Fruit fly (Drosophila melanogaster) whole organism, embryonic: Measurements from ENCODE around the gene CG12012.
A peak's percentile ranks its signal among the peaks of the same experiment; 100 is the strongest.

ENCODE experiments used
- ATbp ChIP-seq: fragments of 200-800 bp; sonication (Bioruptor generic); optimal IDR thresholded peaks from 2 replicates; lab custom pipeline; 2017; ENCODE audit warnings: missing biosample characterization, mild to moderate bottlenecking, missing genetic modification characterization, missing genetic modification reagents
- Bdp1 ChIP-seq: fragments of 200-800 bp; sonication (Bioruptor generic); optimal IDR thresholded peaks from 3 replicates; lab custom pipeline; 2016; ENCODE audit warnings: missing biosample characterization, missing genetic modification characterization
- CG10274 ChIP-seq: fragments of 200-800 bp; sonication (Bioruptor generic); optimal IDR thresholded peaks from 3 replicates; lab custom pipeline; 2017; ENCODE audit warnings: missing biosample characterization, mild to moderate bottlenecking, missing genetic modification characterization
- CG10431 ChIP-seq: fragments of 200-800 bp; sonication (Bioruptor generic); optimal IDR thresholded peaks from 3 replicates; lab custom pipeline; 2018; ENCODE audit warnings: missing biosample characterization, mild to moderate bottlenecking, missing genetic modification characterization
- CG10979 ChIP-seq: fragments of 200-800 bp; sonication (Bioruptor generic); optimal IDR thresholded peaks from 2 replicates; lab custom pipeline; 2018; ENCODE audit warnings: missing biosample characterization, mild to moderate bottlenecking, missing genetic modification characterization, moderate library complexity
- CG12236 ChIP-seq: fragments of 200-800 bp; sonication (Bioruptor generic); optimal IDR thresholded peaks from 2 replicates; lab custom pipeline; 2016; ENCODE audit warnings: missing biosample characterization, missing genetic modification characterization
- CG12299 ChIP-seq: fragments of 200-800 bp; sonication (Bioruptor generic); optimal IDR thresholded peaks from 2 replicates; lab custom pipeline; 2018; ENCODE audit warnings: missing biosample characterization, mild to moderate bottlenecking, missing genetic modification characterization
- CG14667 ChIP-seq: fragments of 200-800 bp; sonication (Bioruptor generic); IDR thresholded peaks from 2 replicates; pipeline ENCODE4 v1.3.6; 2022; ENCODE audit warnings: missing biosample characterization, missing genetic modification characterization
- CG15601 ChIP-seq: fragments of 200-800 bp; sonication (Bioruptor generic); optimal IDR thresholded peaks from 3 replicates; lab custom pipeline; 2019; ENCODE audit warnings: missing biosample characterization, mild to moderate bottlenecking, missing genetic modification characterization, moderate library complexity
- CG17328 ChIP-seq: fragments of 200-800 bp; sonication (Bioruptor generic); IDR thresholded peaks from 2 replicates; pipeline ENCODE4 v1.3.6; 2022; ENCODE audit warnings: missing biosample characterization, missing genetic modification characterization
- CG18262 ChIP-seq: fragments of 200-800 bp; optimal IDR thresholded peaks from 3 replicates; lab custom pipeline; 2019; ENCODE audit warnings: missing biosample characterization, mild to moderate bottlenecking, missing genetic modification characterization, moderate library complexity
- CG43689 ChIP-seq: fragments of 200-800 bp; sonication (Bioruptor generic); IDR thresholded peaks from 2 replicates; pipeline ENCODE4 v1.3.6; 2022; ENCODE audit warnings: missing biosample characterization, missing genetic modification characterization
- CG8388 ChIP-seq: fragments of 200-800 bp; sonication (Bioruptor generic); optimal IDR thresholded peaks from 2 replicates; lab custom pipeline; 2019; ENCODE audit warnings: missing biosample characterization, mild to moderate bottlenecking, missing genetic modification characterization, moderate library complexity
- CG8478 ChIP-seq: fragments of >200 bp; optimal IDR thresholded peaks from 2 replicates; lab custom pipeline; 2018
- CG9215 ChIP-seq: fragments of 200-800 bp; sonication (Bioruptor generic); IDR thresholded peaks from 2 replicates; pipeline ENCODE4 v1.3.6; 2022; ENCODE audit warnings: missing biosample characterization, missing genetic modification characterization
- CG9932 ChIP-seq: fragments of 200-800 bp; sonication (Bioruptor generic); IDR thresholded peaks from 2 replicates; pipeline ENCODE4 v1.3.6; 2022; ENCODE audit warnings: missing biosample characterization, missing genetic modification characterization
- Ets65A ChIP-seq: fragments of 200-800 bp; sonication (Bioruptor generic); peaks from one replicate; lab custom pipeline; 2016; ENCODE audit warnings: missing biosample characterization, missing genetic modification characterization
- Gug ChIP-seq: fragments of 200-800 bp; sonication (Bioruptor generic); IDR thresholded peaks from 4 replicates; pipeline ENCODE4 v1.3.6; 2022; ENCODE audit warnings: missing biosample characterization, missing genetic modification characterization
- Meics ChIP-seq: fragments of 200-800 bp; sonication (Bioruptor generic); optimal IDR thresholded peaks from 2 replicates; lab custom pipeline; 2017; ENCODE audit warnings: missing biosample characterization, mild to moderate bottlenecking, missing genetic modification characterization
- NC2β ChIP-seq: fragments of 200-800 bp; sonication (Bioruptor generic); optimal IDR thresholded peaks from 2 replicates; lab custom pipeline; 2016; ENCODE audit warnings: missing biosample characterization, missing genetic modification characterization
- Oli ChIP-seq: fragments of 200-800 bp; sonication (Bioruptor generic); optimal IDR thresholded peaks from 2 replicates; lab custom pipeline; 2018; ENCODE audit warnings: missing biosample characterization, mild to moderate bottlenecking, missing genetic modification characterization, moderate library complexity
- Taf1 ChIP-seq: fragments of 200-800 bp; sonication (Bioruptor generic); IDR thresholded peaks from 2 replicates; pipeline ENCODE4 v1.3.6; 2022; ENCODE audit warnings: missing biosample characterization, missing genetic modification characterization
- Xrp1 ChIP-seq: fragments of 200-800 bp; sonication (Bioruptor generic); IDR thresholded peaks from 2 replicates; pipeline ENCODE4 v1.3.6; 2022; ENCODE audit warnings: missing biosample characterization, missing genetic modification characterization
- bsh ChIP-seq, 2 experiments: fragments of 200-800 bp; sonication (Bioruptor generic); optimal IDR thresholded peaks; 2 replicates each; lab custom pipeline; 2017 to 2018; ENCODE audit warnings: mild to moderate bottlenecking in 2 of 2, missing biosample characterization in 2 of 2, missing genetic modification characterization in 2 of 2, moderate library complexity in 1 of 2
- btn ChIP-seq: fragments of 200-800 bp; sonication (Bioruptor generic); optimal IDR thresholded peaks from 2 replicates; lab custom pipeline; 2016; ENCODE audit warnings: missing biosample characterization, missing genetic modification characterization
- cad ChIP-seq: fragments of >200 bp; optimal IDR thresholded peaks from 2 replicates; lab custom pipeline; 2017; ENCODE audit warnings: missing biosample characterization, missing genetic modification characterization
- cas ChIP-seq: fragments of 200-800 bp; sonication (Bioruptor generic); IDR thresholded peaks from 2 replicates; pipeline ENCODE4 v1.3.6; 2022; ENCODE audit warnings: missing biosample characterization, missing genetic modification characterization
- chif ChIP-seq, 2 experiments: fragments of 200-800 bp; sonication (Bioruptor generic); optimal IDR thresholded peaks; 3 replicates each; lab custom pipeline; 2016; ENCODE audit warnings: missing biosample characterization in 2 of 2, missing genetic modification characterization in 2 of 2
- croc ChIP-seq: fragments of 200-800 bp; sonication (Bioruptor generic); conservative IDR thresholded peaks from 3 replicates; pipeline ENCODE4 v1.3.6; 2022; ENCODE audit warnings: missing biosample characterization, missing genetic modification characterization
- ems ChIP-seq: fragments of 200-800 bp; sonication (Bioruptor generic); optimal IDR thresholded peaks from 3 replicates; lab custom pipeline; 2016; ENCODE audit warnings: missing biosample characterization, missing genetic modification characterization
- en ChIP-seq: fragments of 200-800 bp; sonication (Bioruptor generic); optimal IDR thresholded peaks from 2 replicates; lab custom pipeline; 2016; ENCODE audit warnings: missing biosample characterization, missing genetic modification characterization
- gfzf ChIP-seq: fragments of 200-800 bp; sonication (Bioruptor generic); optimal IDR thresholded peaks from 2 replicates; lab custom pipeline; 2016; ENCODE audit warnings: missing biosample characterization, mild to moderate bottlenecking, missing genetic modification characterization, moderate library complexity
- grau ChIP-seq: fragments of 200-800 bp; optimal IDR thresholded peaks from 3 replicates; lab custom pipeline; 2019; ENCODE audit warnings: missing biosample characterization, mild to moderate bottlenecking, missing genetic modification characterization, moderate library complexity
- gro ChIP-seq: fragments of 200-800 bp; sonication (Bioruptor generic); optimal IDR thresholded peaks from 2 replicates; lab custom pipeline; 2016; ENCODE audit warnings: missing biosample characterization, missing genetic modification characterization
- her ChIP-seq: fragments of 200-800 bp; sonication (Bioruptor generic); optimal IDR thresholded peaks from 2 replicates; lab custom pipeline; 2016; ENCODE audit warnings: missing biosample characterization, missing genetic modification characterization
- insv ChIP-seq, 2 experiments: fragments of 200-800 bp; sonication (Bioruptor generic); optimal IDR thresholded peaks; 3 replicates each; lab custom pipeline; 2016 to 2018; ENCODE audit warnings: missing biosample characterization in 2 of 2, missing genetic modification characterization in 2 of 2
- inv ChIP-seq: fragments of 200-800 bp; sonication (Bioruptor generic); IDR thresholded peaks from 2 replicates; pipeline ENCODE4 v1.3.6; 2022; ENCODE audit warnings: missing biosample characterization, missing genetic modification characterization; ENCODE audit not compliant: partially characterized antibody
- jing ChIP-seq: fragments of 200-800 bp; sonication (Bioruptor generic); optimal IDR thresholded peaks from 2 replicates; lab custom pipeline; 2018; ENCODE audit warnings: missing biosample characterization, mild to moderate bottlenecking, missing genetic modification characterization
- lbe ChIP-seq: fragments of 200-800 bp; sonication (Bioruptor generic); optimal IDR thresholded peaks from 2 replicates; lab custom pipeline; 2016; ENCODE audit warnings: missing biosample characterization, mild to moderate bottlenecking, missing genetic modification characterization
- nerfin-1 ChIP-seq: fragments of 200-800 bp; sonication (Bioruptor generic); optimal IDR thresholded peaks from 3 replicates; lab custom pipeline; 2019; ENCODE audit warnings: missing biosample characterization, mild to moderate bottlenecking, missing genetic modification characterization, moderate library complexity
- nom ChIP-seq: fragments of 200-800 bp; sonication (Bioruptor generic); optimal IDR thresholded peaks from 2 replicates; lab custom pipeline; 2017; ENCODE audit warnings: missing biosample characterization, missing genetic modification characterization, mild to moderate bottlenecking, moderate library complexity, missing genetic modification reagents
- phol ChIP-seq: fragments of 200-800 bp; sonication (Bioruptor generic); optimal IDR thresholded peaks from 3 replicates; lab custom pipeline; 2018; ENCODE audit warnings: missing biosample characterization, mild to moderate bottlenecking, missing genetic modification characterization, moderate library complexity
- prd ChIP-seq, 3 experiments: fragments of >200 bp in 2 of 3; fragments of 200-800 bp in 1 of 3; sonication (Bioruptor generic) in 1 of 3; optimal IDR thresholded peaks in 2 of 3; IDR thresholded peaks in 1 of 3; 2 replicates in 2 of 3; 3 replicates in 1 of 3; pipeline versions ENCODE4 v1.3.6 to Lab custom; 2017 to 2022; ENCODE audit warnings: missing biosample characterization in 1 of 3, missing genetic modification characterization in 1 of 3
- ranshi ChIP-seq: fragments of 200-800 bp; sonication (Bioruptor generic); IDR thresholded peaks from 2 replicates; pipeline ENCODE4 v1.3.6; 2022; ENCODE audit warnings: missing biosample characterization, missing genetic modification characterization
- row ChIP-seq: fragments of 200-800 bp; sonication (Bioruptor generic); IDR thresholded peaks from 3 replicates; pipeline ENCODE4 v1.3.6; 2022; ENCODE audit warnings: missing biosample characterization, missing genetic modification characterization
- scrt ChIP-seq: fragments of 200-800 bp; sonication (Bioruptor generic); optimal IDR thresholded peaks from 2 replicates; lab custom pipeline; 2018; ENCODE audit warnings: missing biosample characterization, mild to moderate bottlenecking, missing genetic modification characterization, moderate library complexity
- so ChIP-seq: fragments of 200-800 bp; sonication (Bioruptor generic); IDR thresholded peaks from 3 replicates; pipeline ENCODE4 v1.3.6; 2022; ENCODE audit warnings: missing biosample characterization, missing genetic modification characterization
- tna ChIP-seq: fragments of 200-800 bp; sonication (Bioruptor generic); IDR thresholded peaks from 2 replicates; pipeline ENCODE4 v1.3.6; 2022; ENCODE audit warnings: missing biosample characterization, missing genetic modification characterization; ENCODE audit not compliant: partially characterized antibody

The CG12012 gene

DNA sequence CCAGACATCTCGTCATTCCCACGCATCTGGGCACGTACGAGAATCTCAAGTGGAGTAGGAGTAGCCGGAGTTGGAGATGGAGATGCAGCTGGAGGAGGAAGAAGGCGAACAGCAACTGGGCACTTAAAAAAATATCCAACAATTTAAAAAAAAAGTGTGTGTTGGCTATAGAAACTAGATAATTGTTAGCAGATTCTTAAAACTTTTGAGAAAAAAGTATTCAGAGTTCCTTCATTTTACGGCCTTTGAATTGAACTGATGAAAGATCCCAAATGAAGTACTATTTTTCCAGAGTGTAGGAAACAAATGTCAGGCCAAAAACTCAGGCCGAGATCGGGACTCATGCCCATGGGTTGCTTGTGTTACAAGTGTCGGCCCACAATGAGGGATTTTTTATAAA, 15.3 kb downstream of the CG12012 start (continued):
- TF ChIP-seq insv (GFP tag; optimal IDR thresholded peaks at IDR 0.05; lab: Kevin White, UChicago), result no peak
- no peak for TF ChIP-seq CG17328 (GFP tag; lab: Robert Waterston, UW)
- TF ChIP-seq CG10979, result peak; percentile 59
- TF ChIP-seq ems (GFP tag; lab: Kevin White, UChicago), result no peak
- no peak for TF ChIP-seq her (GFP tag; lab: Kevin White, UChicago)
- TF ChIP-seq Meics (GFP tag; lab: Kevin White, UChicago), result no peak
- peak; percentile 1 for TF ChIP-seq grau (tag; lab: Kevin White, UChicago)
- no peak for TF ChIP-seq CG8478 (lab: Kevin White, UChicago)
- TF ChIP-seq CG8388 (GFP tag; lab: Kevin White, UChicago), result no peak
- TF ChIP-seq row (GFP tag; lab: Robert Waterston, UW), result peak; percentile 44; the same call in 1 of the 3 replicates
- TF ChIP-seq chif (GFP tag; optimal IDR thresholded peaks at IDR 0.05; lab: Kevin White, UChicago), result peak in 1 of 2 experiments; percentile 53
- TF ChIP-seq ranshi (GFP tag; lab: Robert Waterston, UW), result no peak
- no peak for TF ChIP-seq Taf1 (GFP tag; lab: Robert Waterston, UW)
- TF ChIP-seq Ets65A (GFP tag; lab: Kevin White, UChicago), result peak; percentile 24
- no peak for TF ChIP-seq NC2β (GFP tag; lab: Kevin White, UChicago)
- TF ChIP-seq inv (GFP tag; lab: Robert Waterston, UW), result no peak
- TF ChIP-seq CG10274, result no peak
- TF ChIP-seq CG9932 (GFP tag; lab: Robert Waterston, UW), result no peak
- TF ChIP-seq CG15601 (tag; lab: Kevin White, UChicago), result peak; percentile 34
- no peak for TF ChIP-seq en (GFP tag; lab: Kevin White, UChicago)
- no peak for TF ChIP-seq CG12299 (tag; lab: Kevin White, UChicago)
- peak; percentile 35 for TF ChIP-seq nom (GFP tag; lab: Kevin White, UChicago)
- TF ChIP-seq tna (GFP tag; lab: Robert Waterston, UW), result no peak
- TF ChIP-seq prd (optimal IDR thresholded peaks at IDR 0.05; lab: Kevin White, UChicago), result no peak
- TF ChIP-seq prd (GFP tag; IDR thresholded peaks at IDR 0.05; lab: Robert Waterston, UW), result peak; percentile 17; the same call in 1 of the 3 replicates
- TF ChIP-seq gfzf (GFP tag; lab: Kevin White, UChicago), result no peak
- TF ChIP-seq nerfin-1, result no peak
- peak; percentile 39 for TF ChIP-seq lbe (GFP tag; lab: Kevin White, UChicago)
- no peak for TF ChIP-seq CG12236 (GFP tag; lab: Kevin White, UChicago)
- TF ChIP-seq bsh (GFP tag; optimal IDR thresholded peaks at IDR 0.05; lab: Kevin White, UChicago), result peak in 1 of 2 experiments; percentile 60
- TF ChIP-seq Xrp1 (GFP tag; lab: Robert Waterston, UW), result peak; percentile 60; the same call in 1 of the 2 replicates
- no peak for TF ChIP-seq scrt
- TF ChIP-seq, all 482 proteins: peak for 52

DNA sequence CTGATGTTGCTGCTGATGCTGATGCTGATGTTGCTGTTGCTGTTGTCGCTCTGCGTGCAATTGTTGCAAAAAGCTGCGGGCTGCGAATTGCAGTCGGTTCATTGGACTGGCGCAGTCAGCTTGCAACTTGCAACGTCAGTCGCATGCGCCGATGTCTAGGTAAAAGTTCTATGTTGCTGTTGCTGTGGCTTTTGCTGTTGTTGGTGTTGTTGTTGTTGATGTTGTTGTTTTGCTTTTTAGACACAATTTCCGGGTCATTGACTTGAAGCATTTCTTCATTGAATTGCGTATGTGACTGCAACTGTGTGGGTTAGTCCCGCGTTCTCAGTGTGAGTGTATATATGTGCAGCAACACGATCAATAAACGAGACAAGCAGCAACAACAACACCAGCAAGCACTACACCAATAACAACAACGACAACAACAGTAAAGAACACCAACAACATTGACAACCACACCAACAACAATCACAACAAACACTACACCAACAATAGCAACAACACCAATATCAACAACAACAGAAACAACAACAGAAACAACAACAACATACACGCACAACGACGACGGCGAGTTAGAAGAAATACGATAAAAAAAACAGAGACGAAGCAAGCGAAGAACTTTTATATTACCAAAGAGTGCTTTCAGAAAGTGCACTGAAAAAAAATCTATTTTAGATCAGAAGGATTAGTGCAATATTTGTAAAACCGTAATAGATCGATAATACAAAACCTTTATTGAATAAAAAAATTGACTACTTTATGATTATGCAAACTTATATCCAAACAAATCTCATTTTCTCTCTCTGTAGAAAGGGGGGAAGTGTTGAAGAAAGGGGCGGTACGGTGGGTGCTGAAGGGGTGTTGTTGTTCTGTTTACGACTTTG, 17.6 kb downstream of the CG12012 start:
- TF ChIP-seq CG9215 (GFP tag; lab: Robert Waterston, UW), result peak; percentile 12; the same call in 1 of the 2 replicates
- TF ChIP-seq jing (GFP tag; lab: Kevin White, UChicago), result no peak
- TF ChIP-seq cad (GFP tag; lab: Kevin White, UChicago), result no peak
- TF ChIP-seq gro (GFP tag; lab: Kevin White, UChicago), result no peak
- 0 out of 2 replicates have a peak, but pooled peaks have one; percentile 34 for TF ChIP-seq cas (GFP tag; lab: Robert Waterston, UW)
- TF ChIP-seq croc (GFP tag; lab: Robert Waterston, UW), result peak; percentile 77
- no peak; the same call in 2 of the 4 replicates for TF ChIP-seq Gug
- TF ChIP-seq gfzf (GFP tag; lab: Kevin White, UChicago), result peak; percentile 13
- no peak for TF ChIP-seq Bdp1 (GFP tag; lab: Kevin White, UChicago)
- TF ChIP-seq CG10431 (GFP tag; lab: Kevin White, UChicago), result peak; percentile 86
- TF ChIP-seq Oli (tag; lab: Kevin White, UChicago), result no peak
- TF ChIP-seq so (GFP tag; lab: Robert Waterston, UW), result no peak; the same call in 2 of the 3 replicates
- peak; percentile 62 for TF ChIP-seq CG43689 (GFP tag; lab: Robert Waterston, UW)
- no peak for TF ChIP-seq btn (GFP tag; lab: Kevin White, UChicago)
- TF ChIP-seq CG14667, result peak; percentile 77
- TF ChIP-seq CG18262 (tag; lab: Kevin White, UChicago), result peak; percentile 96
- no peak for TF ChIP-seq tna (GFP tag; lab: Robert Waterston, UW)
- no peak for TF ChIP-seq ATbp (GFP tag; lab: Kevin White, UChicago)
- peak; percentile 92 for TF ChIP-seq phol (tag; lab: Kevin White, UChicago)
